Fruit fly (Drosophila melanogaster): ENCODE data around the gene ATPsynE.

dm6 chr3R:14329549-14329948 lies 2.8 kb downstream of the ATPsynE start:
- no peak for TF ChIP-seq cic (GFP tag; optimal IDR thresholded peaks at IDR 0.05)
- peak; percentile 56 for TF ChIP-seq kay (GFP tag; ENCODE audit: borderline replicate concordance)
- no peak for TF ChIP-seq cnc (optimal IDR thresholded peaks at IDR 0.05)
- no peak for TF ChIP-seq Hr96 (GFP tag; optimal IDR thresholded peaks at IDR 0.05)
- no peak for TF ChIP-seq CG33017 (tag; optimal IDR thresholded peaks at IDR 0.05)
- TF ChIP-seq toe (GFP tag; optimal IDR thresholded peaks at IDR 0.05): no peak
- no peak for TF ChIP-seq CG7101 (tag; optimal IDR thresholded peaks at IDR 0.05)
- TF ChIP-seq CG5204 (GFP tag; optimal IDR thresholded peaks at IDR 0.05): no peak

Data from whole organism, adult.